Fruit fly (Drosophila melanogaster) S2 (cell line): ENCODE results near the gene CG10553.

ENCODE experiments used
- CG8478 ChIP-seq: fragments of >200 bp; optimal IDR thresholded peaks from 2 replicates; lab custom pipeline; 2018
- CTCF ChIP-seq, 2 experiments: fragments of >200 bp; optimal IDR thresholded peaks; 2 replicates each; lab custom pipeline; 2018

dm6 chr3R:25346899-25347298 is 29.0 kb upstream of the CG10553 start, which contains the start of gene tobi:
- TF ChIP-seq CG8478 (no peak), CTCF (optimal IDR thresholded peaks at IDR 0.05; lab: Kevin White, UChicago) (no peak)
